Worm (Caenorhabditis elegans) whole organism, late embryonic: Measurements from ENCODE around the gene nsph-1.1.
A peak's percentile ranks its signal among the peaks of the same experiment; 100 is the strongest.

ENCODE experiments used
- C08G9.2 ChIP-seq: sonication (generic microtip); optimal IDR thresholded peaks from 2 replicates; lab custom pipeline; 2016; ENCODE audit warnings: mild to moderate bottlenecking, missing genetic modification characterization, moderate library complexity, missing compliant biosample characterization
- C38D4.7 ChIP-seq: fragments of 200-800 bp; sonication (Bioruptor generic); optimal IDR thresholded peaks from 2 replicates; lab custom pipeline; 2018; ENCODE audit warnings: mild to moderate bottlenecking, missing genetic modification characterization, moderate library complexity, missing compliant biosample characterization
- K02D7.2 ChIP-seq: sonication (generic microtip); optimal IDR thresholded peaks from 2 replicates; lab custom pipeline; 2017; ENCODE audit warnings: mild to moderate bottlenecking, missing genetic modification characterization, missing compliant biosample characterization
- ahr-1 ChIP-seq: sonication (generic microtip); optimal IDR thresholded peaks from 2 replicates; lab custom pipeline; 2016; ENCODE audit warnings: missing genetic modification characterization, missing compliant biosample characterization
- ceh-18 ChIP-seq: sonication (generic microtip); optimal IDR thresholded peaks from 2 replicates; lab custom pipeline; 2016; ENCODE audit warnings: missing genetic modification characterization, missing compliant biosample characterization
- ceh-22 ChIP-seq: sonication (generic microtip); optimal IDR thresholded peaks from 2 replicates; lab custom pipeline; 2017; ENCODE audit warnings: missing biosample characterization, missing genetic modification characterization
- ceh-45 ChIP-seq: fragments of 200-800 bp; sonication (Bioruptor generic); IDR thresholded peaks from 2 replicates; pipeline ENCODE4 v1.3.6; 2022; ENCODE audit warnings: missing genetic modification reagents, missing genetic modification characterization, missing compliant biosample characterization
- che-1 ChIP-seq: sonication (generic microtip); optimal IDR thresholded peaks from 2 replicates; lab custom pipeline; 2016; ENCODE audit warnings: mild to moderate bottlenecking, missing genetic modification characterization, missing compliant biosample characterization
- elt-2 ChIP-seq: sonication (generic microtip); optimal IDR thresholded peaks from 2 replicates; lab custom pipeline; 2016; ENCODE audit warnings: missing genetic modification reagents, missing genetic modification characterization, missing compliant biosample characterization
- elt-4 ChIP-seq: sonication (generic microtip); optimal IDR thresholded peaks from 2 replicates; lab custom pipeline; 2016; ENCODE audit warnings: missing genetic modification characterization, missing compliant biosample characterization
- eyg-1 ChIP-seq: sonication (generic microtip); optimal IDR thresholded peaks from 2 replicates; lab custom pipeline; 2016; ENCODE audit warnings: missing genotype, missing genetic modification characterization, missing compliant biosample characterization
- fax-1 ChIP-seq: sonication (generic microtip); optimal IDR thresholded peaks from 2 replicates; lab custom pipeline; 2016; ENCODE audit warnings: missing genotype, missing genetic modification characterization, missing compliant biosample characterization
- fkh-10 ChIP-seq: fragments of 150-350 bp; optimal IDR thresholded peaks from 2 replicates; lab custom pipeline; 2014; ENCODE audit warnings: missing biosample characterization, missing genetic modification reagents, missing genetic modification characterization
- fkh-6 ChIP-seq: sonication (generic microtip); optimal IDR thresholded peaks from 2 replicates; lab custom pipeline; 2016; ENCODE audit warnings: missing genetic modification characterization, missing compliant biosample characterization
- hlh-30 ChIP-seq: sonication (generic microtip); optimal IDR thresholded peaks from 2 replicates; lab custom pipeline; 2017; ENCODE audit warnings: antibody characterized with exemption, missing genetic modification characterization, missing compliant biosample characterization; ENCODE audit not compliant: insufficient read depth
- hlh-6 ChIP-seq: sonication (generic microtip); optimal IDR thresholded peaks from 2 replicates; lab custom pipeline; 2016; ENCODE audit warnings: missing genotype, missing genetic modification characterization, missing compliant biosample characterization
- hlh-8 ChIP-seq: sonication (generic microtip); optimal IDR thresholded peaks from 2 replicates; lab custom pipeline; 2016; ENCODE audit warnings: missing genotype, missing genetic modification characterization, missing compliant biosample characterization
- madf-2 ChIP-seq: sonication (generic microtip); optimal IDR thresholded peaks from 2 replicates; lab custom pipeline; 2017; ENCODE audit warnings: missing genetic modification characterization, missing compliant biosample characterization
- mec-3 ChIP-seq: sonication (generic microtip); optimal IDR thresholded peaks from 2 replicates; lab custom pipeline; 2016; ENCODE audit warnings: borderline replicate concordance, missing genetic modification characterization, missing compliant biosample characterization
- nhr-11 ChIP-seq: fragments of 150-350 bp; optimal IDR thresholded peaks from 2 replicates; lab custom pipeline; 2014; ENCODE audit warnings: missing biosample characterization, missing genetic modification characterization
- nhr-232 ChIP-seq: sonication (generic microtip); optimal IDR thresholded peaks from 2 replicates; lab custom pipeline; 2016; ENCODE audit warnings: missing genetic modification characterization, missing compliant biosample characterization
- npax-4 ChIP-seq: sonication (generic microtip); optimal IDR thresholded peaks from 2 replicates; lab custom pipeline; 2016; ENCODE audit warnings: missing genetic modification characterization, missing compliant biosample characterization
- pha-2 ChIP-seq: sonication (generic microtip); optimal IDR thresholded peaks from 2 replicates; lab custom pipeline; 2017; ENCODE audit warnings: mild to moderate bottlenecking, missing genetic modification characterization, missing compliant biosample characterization
- sox-4 ChIP-seq: sonication (generic microtip); optimal IDR thresholded peaks from 2 replicates; lab custom pipeline; 2017; ENCODE audit warnings: mild to moderate bottlenecking, missing genetic modification characterization, inconsistent platforms, missing compliant biosample characterization
- syd-9 ChIP-seq: sonication (generic microtip); optimal IDR thresholded peaks from 2 replicates; lab custom pipeline; 2016; ENCODE audit warnings: mild to moderate bottlenecking, missing genetic modification characterization, moderate library complexity, missing compliant biosample characterization
- tbx-2 ChIP-seq: sonication (generic microtip); optimal IDR thresholded peaks from 2 replicates; lab custom pipeline; 2016; ENCODE audit warnings: missing genetic modification characterization, missing compliant biosample characterization
- ttx-3 ChIP-seq: sonication (generic microtip); optimal IDR thresholded peaks from 2 replicates; lab custom pipeline; 2016; ENCODE audit warnings: missing genetic modification reagents, missing genetic modification characterization, missing compliant biosample characterization
- zip-5 ChIP-seq: sonication (generic microtip); optimal IDR thresholded peaks from 2 replicates; lab custom pipeline; 2016; ENCODE audit warnings: missing genetic modification characterization, missing compliant biosample characterization
- ztf-16 ChIP-seq: sonication (generic microtip); optimal IDR thresholded peaks from 2 replicates; lab custom pipeline; 2017; ENCODE audit warnings: missing genetic modification characterization, missing compliant biosample characterization

nsph-1.1 gene

ce11 chrII:8733627-8734026 lies 32.9 kb upstream of the nsph-1.1 start:
- TF ChIP-seq ttx-3 (tag; lab: Kevin White, UChicago): no peak
- TF ChIP-seq hlh-30: no peak
- no peak for TF ChIP-seq hlh-6
- no peak for TF ChIP-seq eyg-1
- no peak for TF ChIP-seq mec-3
- no peak for TF ChIP-seq K02D7.2 (tag; lab: Kevin White, UChicago)

- TF ChIP-seq sox-4 (tag; lab: Kevin White, UChicago) (no peak), C08G9.2 (tag; lab: Kevin White, UChicago) (no peak), ahr-1 (tag; lab: Kevin White, UChicago) (no peak), fkh-6 (tag; lab: Kevin White, UChicago) (no peak)
These were observed 29.1 kb upstream of the nsph-1.1 start, which contains the start of gene idpb-4 for ce11 chrII:8737456-8737855. TSS of gene idpb-4 (minus strand) at chrII:8737556.

- TF ChIP-seq eyg-1: no peak
- peak; percentile 23 for TF ChIP-seq elt-2
- TF ChIP-seq ztf-16 (tag; lab: Kevin White, UChicago): no peak
These were observed 28.3 kb upstream of the nsph-1.1 start for ce11 chrII:8738244-8738643.

ce11 chrII:8738955-8739354 lies 27.6 kb upstream of the nsph-1.1 start:
- TF ChIP-seq hlh-8 (tag; lab: Kevin White, UChicago) (no peak), elt-4 (tag; lab: Kevin White, UChicago) (no peak), fax-1 (tag; lab: Kevin White, UChicago) (no peak), npax-4 (tag; lab: Kevin White, UChicago) (no peak), tbx-2 (no peak), ceh-45 (GFP tag; lab: Robert Waterston, UW) (no peak), zip-5 (tag; lab: Kevin White, UChicago) (no peak), che-1 (tag; lab: Kevin White, UChicago) (no peak), pha-2 (tag; lab: Kevin White, UChicago) (no peak), fkh-10 (GFP tag; lab: Kevin White, UChicago) (no peak), syd-9 (tag; lab: Kevin White, UChicago) (no peak), nhr-232 (tag; lab: Kevin White, UChicago) (no peak)

- TF ChIP-seq elt-2 (peak; percentile 95), ahr-1 (tag; lab: Kevin White, UChicago) (no peak), nhr-11 (tag; lab: Kevin White, UChicago) (no peak)
These were observed 26.1 kb upstream of the nsph-1.1 start for ce11 chrII:8740326-8740949.

ce11 chrII:8741277-8741676 lies 25.3 kb upstream of the nsph-1.1 start:
- TF ChIP-seq ceh-18 (tag; lab: Kevin White, UChicago): no peak
- no peak for TF ChIP-seq npax-4 (tag; lab: Kevin White, UChicago)
- TF ChIP-seq hlh-30: peak; percentile 35
- TF ChIP-seq C38D4.7: no peak
- no peak for TF ChIP-seq ceh-22 (tag; lab: Kevin White, UChicago)
- no peak for TF ChIP-seq madf-2 (tag; lab: Kevin White, UChicago)
